Worm (Caenorhabditis elegans): ENCODE measurements around the gene smg-4.

- TF ChIP-seq klf-2 (GFP tag; conservative IDR thresholded peaks at IDR 0.05) (no peak), med-1 (GFP tag; optimal IDR thresholded peaks at IDR 0.05; ENCODE audit: insufficient read depth) (no peak), ztf-23 (GFP tag; IDR thresholded peaks at IDR 0.05) (no peak), tab-1 (GFP tag; IDR thresholded peaks at IDR 0.05) (no peak), T22C8.4 (GFP tag; IDR thresholded peaks at IDR 0.05) (no peak), ref-1 (GFP tag; conservative IDR thresholded peaks at IDR 0.05) (no peak), cog-1 (tag; optimal IDR thresholded peaks at IDR 0.05) (no peak)
Measured at ce11 chrV:9756242-9756641, 21.3 kb downstream of the smg-4 start, which contains the start of gene hrg-3.
